Fruit fly (Drosophila melanogaster) S2 (cell line): ENCODE data around the gene CG14693.

Experiments used
- CG8478 ChIP-seq: fragments of >200 bp; optimal IDR thresholded peaks from 2 replicates; lab custom pipeline; 2018
- CTCF ChIP-seq, 2 experiments: fragments of >200 bp; optimal IDR thresholded peaks; 2 replicates each; lab custom pipeline; 2018

dm6 chr3R:10777274-10777673 lies 37.6 kb downstream of the CG14693 start, which contains the start of the genes CG45076, CG45078 and fau:
- TF ChIP-seq CTCF (optimal IDR thresholded peaks at IDR 0.05; lab: Kevin White, UChicago) (no peak), CG8478 (lab: Kevin White, UChicago) (no peak)
